Worm (Caenorhabditis elegans) whole organism, midembryonic: ENCODE data around the gene olrn-1.

Experiments
- T22C8.4 ChIP-seq: fragments of 200-800 bp; sonication (Bioruptor generic); IDR thresholded peaks from 2 replicates; pipeline ENCODE4 v1.3.6; 2022; ENCODE audit warnings: missing genetic modification characterization, missing compliant biosample characterization
- cog-1 ChIP-seq: sonication (generic microtip); optimal IDR thresholded peaks from 2 replicates; lab custom pipeline; 2016; ENCODE audit warnings: missing genetic modification characterization, missing compliant biosample characterization
- flt-1 ChIP-seq: fragments of 200-800 bp; sonication (Bioruptor generic); IDR thresholded peaks from 2 replicates; pipeline ENCODE4 v1.3.6; 2022; ENCODE audit warnings: missing genetic modification characterization, missing compliant biosample characterization
- klf-2 ChIP-seq: fragments of 200-800 bp; sonication (Bioruptor generic); conservative IDR thresholded peaks from 2 replicates; pipeline ENCODE4 v1.3.6; 2022; ENCODE audit warnings: missing genetic modification reagents, missing genetic modification characterization, missing compliant biosample characterization
- med-1 ChIP-seq: sonication (generic microtip); optimal IDR thresholded peaks from 2 replicates; lab custom pipeline; 2017; ENCODE audit warnings: missing genetic modification characterization, mild to moderate bottlenecking, missing compliant biosample characterization, antibody characterized with exemption, missing genetic modification reagents; ENCODE audit not compliant: insufficient read depth
- ref-1 ChIP-seq: fragments of 200-800 bp; sonication (Bioruptor generic); conservative IDR thresholded peaks from 2 replicates; pipeline ENCODE4 v1.3.6; 2022; ENCODE audit warnings: missing genetic modification reagents, missing genetic modification characterization, missing compliant biosample characterization
- tab-1 ChIP-seq: fragments of 200-800 bp; sonication (Bioruptor generic); IDR thresholded peaks from 2 replicates; pipeline ENCODE4 v1.3.6; 2022; ENCODE audit warnings: missing genetic modification characterization, missing compliant biosample characterization
- ztf-23 ChIP-seq: fragments of 200-800 bp; sonication (Bioruptor generic); IDR thresholded peaks from 2 replicates; pipeline ENCODE4 v1.3.6; 2022; ENCODE audit warnings: missing genetic modification reagents, missing genetic modification characterization, missing compliant biosample characterization
- ztf-29 ChIP-seq: fragments of 200-800 bp; sonication (Bioruptor generic); IDR thresholded peaks from 2 replicates; pipeline ENCODE4 v1.3.6; 2022; ENCODE audit warnings: missing genetic modification reagents, missing genetic modification characterization, missing compliant biosample characterization

Gene olrn-1

DNA sequence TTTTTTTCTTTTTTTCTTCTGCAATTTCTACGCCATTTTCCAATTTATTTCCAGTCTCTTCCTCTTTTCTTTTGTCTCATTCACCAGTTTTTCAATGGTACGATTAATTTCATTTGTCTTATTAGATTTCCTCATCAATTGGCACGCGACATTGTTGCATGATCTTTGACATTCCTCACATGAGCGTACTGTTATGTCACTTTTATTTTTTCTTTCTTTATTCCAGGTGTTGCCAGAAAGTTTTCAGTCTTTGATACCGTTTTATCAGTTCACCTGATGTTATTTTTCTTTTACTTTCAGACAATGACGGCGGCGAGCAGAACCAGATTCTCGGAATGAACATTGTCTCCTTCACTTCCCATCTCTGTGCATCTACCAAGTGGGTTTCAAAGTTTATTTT is at the start of gene olrn-1, which contains the start of gene C02C6.14:
Gene olrn-1 (plus strand): TSS at position 301 of the 400 bp plus-strand sequence.
Gene C02C6.14 (plus strand): TSS at position 304 of the 400 bp plus-strand sequence.
- TF ChIP-seq cog-1 (tag; lab: Kevin White, UChicago) = no peak
- no peak for TF ChIP-seq ztf-23 (GFP tag; lab: Robert Waterston, UW)
- TF ChIP-seq klf-2 (GFP tag; lab: Robert Waterston, UW) = no peak
- no peak for TF ChIP-seq med-1 (GFP tag; lab: Kevin White, UChicago)
- no peak for TF ChIP-seq tab-1
- TF ChIP-seq ref-1 = no peak
- TF ChIP-seq T22C8.4 (GFP tag; lab: Robert Waterston, UW) = no peak
- TF ChIP-seq ztf-29 = no peak

DNA sequence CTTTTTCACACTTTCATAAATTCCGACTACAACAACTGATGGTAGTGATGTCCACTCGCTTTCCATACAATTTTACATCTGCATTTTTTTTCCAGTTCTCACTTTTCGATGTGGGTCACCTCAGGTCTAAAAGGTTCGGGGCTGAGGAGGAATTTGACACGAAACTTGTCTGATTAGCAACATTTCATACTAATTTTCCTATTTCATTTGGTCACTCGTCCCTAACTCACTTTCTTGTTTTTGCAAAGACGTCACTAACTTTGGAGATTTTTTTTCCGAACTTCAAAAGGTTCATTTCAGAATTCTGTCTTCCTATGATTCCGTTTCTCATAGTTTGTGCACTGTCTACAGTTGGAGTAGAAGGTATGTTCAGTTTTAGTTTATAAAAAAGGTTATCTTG is 49.7 kb upstream of the olrn-1 start, which contains the start of gene H13N06.2:
Gene H13N06.2 (plus strand): TSS at position 301 of the 400 bp plus-strand sequence.
- TF ChIP-seq med-1 (GFP tag; lab: Kevin White, UChicago) = no peak
- no peak for TF ChIP-seq klf-2 (GFP tag; lab: Robert Waterston, UW)
- TF ChIP-seq cog-1 (tag; lab: Kevin White, UChicago) = no peak
- TF ChIP-seq ref-1 = no peak
- no peak for TF ChIP-seq tab-1
- no peak for TF ChIP-seq T22C8.4 (GFP tag; lab: Robert Waterston, UW)
- no peak for TF ChIP-seq flt-1 (GFP tag; lab: Robert Waterston, UW)
- TF ChIP-seq ztf-23 (GFP tag; lab: Robert Waterston, UW) = no peak
- TF ChIP-seq ztf-29 = no peak

ce11 chrX:15491110-15491509 is 46.4 kb upstream of the olrn-1 start:
- TF ChIP-seq ztf-23 (GFP tag; lab: Robert Waterston, UW) (no peak), ztf-29 (no peak), ref-1 (no peak), cog-1 (tag; lab: Kevin White, UChicago) (no peak), klf-2 (GFP tag; lab: Robert Waterston, UW) (no peak), T22C8.4 (GFP tag; lab: Robert Waterston, UW) (no peak), flt-1 (GFP tag; lab: Robert Waterston, UW) (no peak), tab-1 (no peak), med-1 (GFP tag; lab: Kevin White, UChicago) (no peak)

DNA sequence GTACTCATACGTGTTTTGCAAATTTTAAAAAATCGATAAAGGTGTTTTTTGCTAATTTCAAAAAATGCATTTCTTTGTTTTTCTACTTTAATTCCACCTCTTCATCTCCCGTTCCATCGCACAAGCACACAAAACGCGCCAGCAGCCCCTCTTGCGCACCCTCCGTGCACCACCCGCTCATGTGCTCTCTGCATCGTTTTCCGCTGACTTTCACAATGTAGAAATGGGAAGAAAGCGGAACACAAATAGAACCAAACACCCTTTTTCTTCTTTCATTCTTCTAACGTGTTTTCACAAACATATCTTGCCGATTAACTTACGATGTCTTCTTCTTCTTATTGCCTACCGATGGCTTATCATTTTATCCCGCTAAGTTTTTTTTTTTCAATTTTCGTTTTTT is 44.7 kb upstream of the olrn-1 start:
- peak; percentile 77 for TF ChIP-seq flt-1 (GFP tag; lab: Robert Waterston, UW)
- peak; percentile 75 for TF ChIP-seq ztf-23 (GFP tag; lab: Robert Waterston, UW)
- peak; percentile 32 for TF ChIP-seq med-1 (GFP tag; lab: Kevin White, UChicago)
- no peak for TF ChIP-seq ztf-29
- TF ChIP-seq tab-1 = peak; percentile 74; the same call in 1 of the 2 replicates
- peak; percentile 41 for TF ChIP-seq cog-1 (tag; lab: Kevin White, UChicago)
- TF ChIP-seq T22C8.4 (GFP tag; lab: Robert Waterston, UW) = peak; percentile 40; the same call in 1 of the 2 replicates
- no peak for TF ChIP-seq klf-2 (GFP tag; lab: Robert Waterston, UW)

ce11 chrX:15493322-15493721 is 44.1 kb upstream of the olrn-1 start, which contains the start of gene gob-1:
Gene gob-1, plus strand, starts transcription at chrX:15493602.
- TF ChIP-seq T22C8.4 (GFP tag; lab: Robert Waterston, UW) (peak; percentile 69), ztf-23 (GFP tag; lab: Robert Waterston, UW) (no peak)

- TF ChIP-seq ref-1 (no peak), ztf-29 (no peak)
Measured at ce11 chrX:15494154-15494553, 43.3 kb upstream of the olrn-1 start.

DNA sequence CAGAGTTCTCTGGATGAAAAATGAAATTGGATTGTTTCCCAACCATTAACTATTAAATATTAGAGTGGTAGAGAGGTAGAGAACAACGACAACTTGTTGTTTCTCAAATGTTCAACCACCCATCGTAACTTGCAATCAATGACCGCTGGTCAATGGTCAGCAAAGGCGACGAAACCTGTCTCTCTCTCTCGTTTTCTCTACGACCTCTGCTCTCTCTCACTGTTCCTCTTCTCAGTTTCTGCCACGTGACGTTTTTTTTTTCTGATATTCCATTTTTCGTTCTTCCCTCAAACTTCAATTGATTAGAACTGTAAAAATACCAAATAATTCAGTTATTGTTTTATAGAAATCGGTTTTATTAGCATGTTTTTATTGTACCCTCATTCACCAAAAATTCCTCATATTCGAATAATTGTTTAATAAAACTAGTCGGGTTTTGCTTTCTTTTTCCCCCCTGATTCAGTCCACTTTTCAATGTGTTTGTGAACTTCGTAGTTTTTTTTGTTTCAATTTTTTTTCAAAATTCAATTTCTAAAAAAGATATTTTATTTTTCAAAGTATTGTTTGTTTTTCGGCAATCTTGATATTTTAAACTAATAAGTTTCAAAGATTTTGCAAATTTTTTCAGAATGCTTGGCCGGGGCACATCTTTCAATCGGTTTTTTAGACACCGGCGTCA is 40.4 kb upstream of the olrn-1 start, which contains the start of gene suox-1:
Gene suox-1 (plus strand): TSS at position 629 of the 679 bp plus-strand sequence.
- TF ChIP-seq ztf-23 (GFP tag; lab: Robert Waterston, UW) = no peak

- TF ChIP-seq ztf-29 = no peak
- no peak for TF ChIP-seq klf-2 (GFP tag; lab: Robert Waterston, UW)
- no peak for TF ChIP-seq ref-1
- no peak for TF ChIP-seq tab-1
- no peak for TF ChIP-seq T22C8.4 (GFP tag; lab: Robert Waterston, UW)
- no peak for TF ChIP-seq flt-1 (GFP tag; lab: Robert Waterston, UW)
- no peak for TF ChIP-seq med-1 (GFP tag; lab: Kevin White, UChicago)
- TF ChIP-seq ztf-23 (GFP tag; lab: Robert Waterston, UW) = no peak
- no peak for TF ChIP-seq cog-1 (tag; lab: Kevin White, UChicago)
Measured at ce11 chrX:15502455-15503174, 34.8 kb upstream of the olrn-1 start, which contains the start of gene H13N06.7. Gene H13N06.7, plus strand, starts transcription at chrX:15503124.

DNA sequence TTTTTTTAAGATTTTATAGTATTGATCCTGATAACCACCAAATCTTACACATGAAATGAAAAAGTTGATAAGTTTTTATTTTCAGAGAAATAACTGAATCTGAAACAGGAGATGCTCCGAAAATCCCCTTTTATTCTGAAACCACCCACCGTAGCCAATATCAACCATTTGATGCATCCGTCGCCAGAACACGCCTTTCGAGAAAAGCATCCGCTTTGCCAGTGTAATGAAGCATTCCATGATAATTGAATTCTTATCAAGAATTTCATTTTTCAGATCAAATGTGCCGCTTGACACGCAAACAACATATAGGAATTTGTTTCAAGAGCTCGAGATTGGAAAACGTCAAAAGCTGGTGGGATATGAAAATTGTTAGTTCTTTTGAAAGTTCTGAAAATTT is 32.7 kb upstream of the olrn-1 start, which contains the start of gene tbh-1:
Gene tbh-1 (minus strand): TSS at position 101 of the 400 bp plus-strand sequence.
- TF ChIP-seq ref-1 (no peak), tab-1 (no peak), T22C8.4 (GFP tag; lab: Robert Waterston, UW) (no peak), ztf-23 (GFP tag; lab: Robert Waterston, UW) (no peak), ztf-29 (no peak), klf-2 (GFP tag; lab: Robert Waterston, UW) (no peak), med-1 (GFP tag; lab: Kevin White, UChicago) (no peak), flt-1 (GFP tag; lab: Robert Waterston, UW) (no peak), cog-1 (tag; lab: Kevin White, UChicago) (no peak)
